Fruit fly (Drosophila melanogaster): ENCODE results near the gene kmr.
A peak's percentile ranks its signal among the peaks of the same experiment; 100 is the strongest.

Gene kmr

dm6 chr3R:13715012-13715673 lies at the start of gene kmr (continued):
- no peak for TF ChIP-seq bcd (GFP tag; optimal IDR thresholded peaks at IDR 0.05)
- no peak for TF ChIP-seq CG7786 (GFP tag; optimal IDR thresholded peaks at IDR 0.05)
- no peak for TF ChIP-seq phol (tag; optimal IDR thresholded peaks at IDR 0.05)
- TF ChIP-seq dm (GFP tag; optimal IDR thresholded peaks at IDR 0.05) = peak; percentile 38
- TF ChIP-seq pita (GFP tag; optimal IDR thresholded peaks at IDR 0.05) = no peak
- no peak; the same call in 2 of the 3 replicates for TF ChIP-seq row (GFP tag; IDR thresholded peaks at IDR 0.05)
- no peak for TF ChIP-seq D (optimal IDR thresholded peaks at IDR 0.05)
- TF ChIP-seq D (GFP tag; optimal IDR thresholded peaks at IDR 0.05) = peak; percentile 29
- peak; percentile 9 for TF ChIP-seq bigmax (GFP tag; optimal IDR thresholded peaks at IDR 0.05)
- TF ChIP-seq maf-S (GFP tag; optimal IDR thresholded peaks at IDR 0.05) = no peak
- TF ChIP-seq bsh (GFP tag; optimal IDR thresholded peaks at IDR 0.05) = no peak
- peak; percentile 48 for TF ChIP-seq CG2202 (tag; optimal IDR thresholded peaks at IDR 0.05)
- TF ChIP-seq CG2199 (GFP tag; IDR thresholded peaks at IDR 0.05) = peak; percentile 80
- no peak for TF ChIP-seq CG10959 (GFP tag; IDR thresholded peaks at IDR 0.05)
- peak; percentile 48 for TF ChIP-seq CG17328 (GFP tag; IDR thresholded peaks at IDR 0.05)
- no peak for TF ChIP-seq Sin3A (optimal IDR thresholded peaks at IDR 0.05)
- peak; percentile 72 for TF ChIP-seq pros (GFP tag; optimal IDR thresholded peaks at IDR 0.05)
- TF ChIP-seq GATAe (GFP tag; conservative IDR thresholded peaks at IDR 0.05) = no peak; the same call in 1 of the 2 replicates
- no peak for TF ChIP-seq Elba2 (GFP tag; optimal IDR thresholded peaks at IDR 0.05)
- no peak for TF ChIP-seq CG31365 (tag; optimal IDR thresholded peaks at IDR 0.05)
- peak; percentile 28 for TF ChIP-seq lilli (GFP tag; optimal IDR thresholded peaks at IDR 0.05)
- TF ChIP-seq shn (GFP tag; optimal IDR thresholded peaks at IDR 0.05) = no peak
- no peak for TF ChIP-seq CG16863 (GFP tag; optimal IDR thresholded peaks at IDR 0.05)
- peak; percentile 87 for TF ChIP-seq cad (GFP tag; optimal IDR thresholded peaks at IDR 0.05)
- TF ChIP-seq CG2129 (GFP tag; IDR thresholded peaks at IDR 0.05; ENCODE audit: partially characterized antibody) = no peak
- TF ChIP-seq ssp (GFP tag; IDR thresholded peaks at IDR 0.05) = no peak
- no peak for TF ChIP-seq CG33557 (GFP tag; optimal IDR thresholded peaks at IDR 0.05)
- TF ChIP-seq sna (GFP tag; IDR thresholded peaks at IDR 0.05; ENCODE audit: partially characterized antibody) = peak; percentile 39; the same call in 1 of the 2 replicates
- TF ChIP-seq Bgb (GFP tag; IDR thresholded peaks at IDR 0.05; ENCODE audit: partially characterized antibody) = peak; percentile 56; the same call in 1 of the 2 replicates
- no peak; the same call in 1 of the 2 replicates for TF ChIP-seq Rfx (GFP tag; IDR thresholded peaks at IDR 0.05)
- peak; percentile 26 for TF ChIP-seq MTF-1 (GFP tag; optimal IDR thresholded peaks at IDR 0.05; ENCODE audit: borderline replicate concordance)
- no peak for TF ChIP-seq CG16815 (GFP tag; optimal IDR thresholded peaks at IDR 0.05)
- TF ChIP-seq unpg (GFP tag; optimal IDR thresholded peaks at IDR 0.05) = peak; percentile 54
- TF ChIP-seq CG15696 (tag; optimal IDR thresholded peaks at IDR 0.05) = peak; percentile 18
- TF ChIP-seq Max (GFP tag; optimal IDR thresholded peaks at IDR 0.05) = peak; percentile 54

dm6 chr3R:13665992-13666391 lies 49.0 kb upstream of the kmr start:
- TF ChIP-seq CG4360 (GFP tag; IDR thresholded peaks at IDR 0.05) = no peak
- peak; percentile 43 for TF ChIP-seq Med (GFP tag)
- peak; percentile 53 for TF ChIP-seq Ets65A (GFP tag)

DNA sequence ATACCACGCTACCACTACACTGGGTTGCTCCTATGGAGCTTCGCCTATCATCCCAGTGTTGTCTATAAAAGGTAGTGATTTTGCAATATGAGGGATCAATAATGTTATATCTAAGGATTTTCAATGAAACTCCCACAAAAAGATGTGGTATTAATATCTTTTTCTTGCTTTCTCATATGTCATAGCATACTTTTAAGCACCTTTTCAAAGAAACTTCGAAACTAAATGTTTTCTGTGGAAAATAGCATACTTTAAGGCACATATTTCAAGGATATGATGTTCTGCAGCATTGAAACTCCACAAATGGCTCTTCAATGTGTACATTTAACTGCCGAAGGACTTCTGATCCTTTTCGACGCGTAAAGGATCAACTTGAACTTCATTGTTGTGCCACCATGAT lies 42.1 kb upstream of the kmr start:
- TF ChIP-seq CG8290 (GFP tag; optimal IDR thresholded peaks at IDR 0.05) (peak; percentile 82), CG8290 (tag; optimal IDR thresholded peaks at IDR 0.05) (peak in 1 of 2 experiments; percentile 92), CG17612 (GFP tag; IDR thresholded peaks at IDR 0.05) (peak; percentile 94), grau (tag; optimal IDR thresholded peaks at IDR 0.05) (no peak)
